Worm (Caenorhabditis elegans): ENCODE data around the gene cyp-25A6.
"Not testable (repeated sequence)": the region's sequence is repeated elsewhere in the genome, so short reads cannot be mapped to it uniquely, and the experiment has no call there.

The cyp-25A6 gene

ce11 chrIV:4197167-4197566, at the start of gene cyp-25A6:
TSS of gene cyp-25A6 (plus strand) at chrIV:4197467.
- TF ChIP-seq C08G9.2 (tag; optimal IDR thresholded peaks at IDR 0.05); unc-55 (GFP tag; optimal IDR thresholded peaks at IDR 0.05); hlh-30 (tag; optimal IDR thresholded peaks at IDR 0.05; ENCODE audit: insufficient read depth): not testable (repeated sequence)

- TF ChIP-seq elt-2 (tag; optimal IDR thresholded peaks at IDR 0.05) (peak; percentile 47), F13H6.1 (tag; optimal IDR thresholded peaks at IDR 0.05) (no peak)
Observed at ce11 chrIV:4147891-4148290, 49.4 kb upstream of the cyp-25A6 start.

ce11 chrIV:4150138-4150537, 47.1 kb upstream of the cyp-25A6 start:
- TF ChIP-seq sox-2 (GFP tag; IDR thresholded peaks at IDR 0.05) (no peak), nhr-11 (tag; optimal IDR thresholded peaks at IDR 0.05) (no peak), che-1 (tag; optimal IDR thresholded peaks at IDR 0.05) (no peak), ztf-16 (tag; optimal IDR thresholded peaks at IDR 0.05) (no peak), K02D7.2 (tag; optimal IDR thresholded peaks at IDR 0.05) (no peak), C08G9.2 (tag; optimal IDR thresholded peaks at IDR 0.05) (no peak), fkh-6 (tag; optimal IDR thresholded peaks at IDR 0.05) (no peak), eyg-1 (tag; optimal IDR thresholded peaks at IDR 0.05) (no peak), sox-4 (tag; optimal IDR thresholded peaks at IDR 0.05) (no peak), pha-2 (tag; optimal IDR thresholded peaks at IDR 0.05) (no peak), ceh-6 (GFP tag; optimal IDR thresholded peaks at IDR 0.05) (no peak)

ce11 chrIV:4152143-4152542, 45.1 kb upstream of the cyp-25A6 start, which contains the start of the genes K08D10.10 and R07C12.1:
TSS of gene K08D10.10 (plus strand) at chrIV:4152235.
TSS of gene R07C12.1 (plus strand) at chrIV:4152456.
- no peak for TF ChIP-seq fax-1 (tag; optimal IDR thresholded peaks at IDR 0.05)
- TF ChIP-seq ets-4 (tag; optimal IDR thresholded peaks at IDR 0.05), result no peak
- TF ChIP-seq tbx-2 (tag; optimal IDR thresholded peaks at IDR 0.05), result no peak
- no peak for TF ChIP-seq T23F11.4 (GFP tag; optimal IDR thresholded peaks at IDR 0.05)
- no peak for TF ChIP-seq pros-1 (tag; optimal IDR thresholded peaks at IDR 0.05)
- TF ChIP-seq C38D4.7 (GFP tag; optimal IDR thresholded peaks at IDR 0.05), result no peak

- TF ChIP-seq npax-4 (tag; optimal IDR thresholded peaks at IDR 0.05) (no peak), hlh-13 (GFP tag; optimal IDR thresholded peaks at IDR 0.05) (no peak), lim-6 (tag; optimal IDR thresholded peaks at IDR 0.05) (no peak), sdc-2 (tag; optimal IDR thresholded peaks at IDR 0.05) (no peak), ceh-30 (tag; optimal IDR thresholded peaks at IDR 0.05) (no peak), eyg-1 (tag; optimal IDR thresholded peaks at IDR 0.05) (no peak)
Observed at ce11 chrIV:4154641-4155040, 42.6 kb upstream of the cyp-25A6 start, which contains the start of gene K08D10.14. TSS of gene K08D10.14 (plus strand) at chrIV:4154941.

- TF ChIP-seq fax-1 (tag; optimal IDR thresholded peaks at IDR 0.05) (no peak), ama-1 (optimal IDR thresholded peaks at IDR 0.05) (no peak), lin-11 (tag; optimal IDR thresholded peaks at IDR 0.05) (no peak), ceh-45 (GFP tag; IDR thresholded peaks at IDR 0.05) (no peak), gmeb-2 (tag; optimal IDR thresholded peaks at IDR 0.05) (no peak), ref-2 (tag; optimal IDR thresholded peaks at IDR 0.05) (no peak), ceh-2 (tag; optimal IDR thresholded peaks at IDR 0.05) (no peak), ceh-6 (GFP tag; optimal IDR thresholded peaks at IDR 0.05) (no peak), sdc-2 (tag; optimal IDR thresholded peaks at IDR 0.05) (no peak), elt-4 (tag; optimal IDR thresholded peaks at IDR 0.05) (no peak)
Observed at ce11 chrIV:4162121-4162520, 35.1 kb upstream of the cyp-25A6 start, which contains the start of gene scrm-5. TSS of gene scrm-5 (plus strand) at chrIV:4162421.
